Fruit fly (Drosophila melanogaster) whole organism, embryonic: Measurements from ENCODE around the gene PAN3.

Experiments
- Asciz ChIP-seq: fragments of 200-800 bp; sonication (Bioruptor generic); optimal IDR thresholded peaks from 2 replicates; lab custom pipeline; 2017; ENCODE audit warnings: missing biosample characterization, mild to moderate bottlenecking, missing genetic modification characterization, missing genetic modification reagents
- CG10654 ChIP-seq: fragments of 200-800 bp; sonication (Bioruptor generic); optimal IDR thresholded peaks from 2 replicates; lab custom pipeline; 2016; ENCODE audit warnings: missing biosample characterization, missing genetic modification characterization
- CG10979 ChIP-seq: fragments of 200-800 bp; sonication (Bioruptor generic); optimal IDR thresholded peaks from 2 replicates; lab custom pipeline; 2018; ENCODE audit warnings: missing biosample characterization, mild to moderate bottlenecking, missing genetic modification characterization, moderate library complexity
- CG12659 ChIP-seq: fragments of 200-800 bp; sonication (Bioruptor generic); optimal IDR thresholded peaks from 3 replicates; lab custom pipeline; 2017; ENCODE audit warnings: mild to moderate bottlenecking, missing biosample characterization, missing genetic modification reagents, missing genetic modification characterization
- CG15479 ChIP-seq: fragments of 200-800 bp; sonication (Bioruptor generic); optimal IDR thresholded peaks from 3 replicates; lab custom pipeline; 2019; ENCODE audit warnings: missing biosample characterization, mild to moderate bottlenecking, missing genetic modification characterization, moderate library complexity
- CG15601 ChIP-seq: fragments of 200-800 bp; sonication (Bioruptor generic); optimal IDR thresholded peaks from 3 replicates; lab custom pipeline; 2019; ENCODE audit warnings: missing biosample characterization, mild to moderate bottlenecking, missing genetic modification characterization, moderate library complexity
- CG16863 ChIP-seq: fragments of 200-800 bp; sonication (Bioruptor generic); optimal IDR thresholded peaks from 3 replicates; lab custom pipeline; 2016; ENCODE audit warnings: missing biosample characterization, missing genetic modification characterization
- CG17359 ChIP-seq: fragments of 200-800 bp; sonication (Bioruptor generic); optimal IDR thresholded peaks from 3 replicates; lab custom pipeline; 2018; ENCODE audit warnings: missing biosample characterization, mild to moderate bottlenecking, missing genetic modification characterization, moderate library complexity
- CG17568 ChIP-seq: fragments of 200-800 bp; sonication (Bioruptor generic); optimal IDR thresholded peaks from 2 replicates; lab custom pipeline; 2018; ENCODE audit warnings: missing biosample characterization, mild to moderate bottlenecking, missing genetic modification characterization, moderate library complexity
- CG17802 ChIP-seq: fragments of 200-800 bp; sonication (Bioruptor generic); optimal IDR thresholded peaks from 2 replicates; lab custom pipeline; 2018; ENCODE audit warnings: missing biosample characterization, mild to moderate bottlenecking, missing genetic modification characterization, moderate library complexity
- CG18476 ChIP-seq: fragments of 200-800 bp; sonication (Bioruptor generic); optimal IDR thresholded peaks from 2 replicates; lab custom pipeline; 2016; ENCODE audit warnings: missing biosample characterization, mild to moderate bottlenecking, missing genetic modification characterization
- CG30403 ChIP-seq: fragments of 200-800 bp; sonication (Bioruptor generic); optimal IDR thresholded peaks from 3 replicates; lab custom pipeline; 2016; ENCODE audit warnings: missing biosample characterization, missing genetic modification characterization
- CG3065 ChIP-seq: fragments of 200-800 bp; sonication (Bioruptor generic); optimal IDR thresholded peaks from 2 replicates; lab custom pipeline; 2016; ENCODE audit warnings: missing biosample characterization, missing genetic modification characterization
- CG3281 ChIP-seq: fragments of 200-800 bp; sonication (Bioruptor generic); optimal IDR thresholded peaks from 3 replicates; lab custom pipeline; 2017; ENCODE audit warnings: missing biosample characterization, mild to moderate bottlenecking, missing genetic modification characterization
- CG4328 ChIP-seq: fragments of 200-800 bp; sonication (Bioruptor generic); optimal IDR thresholded peaks from 3 replicates; lab custom pipeline; 2017; ENCODE audit warnings: missing biosample characterization, missing genetic modification reagents, missing genetic modification characterization
- CG4360 ChIP-seq: fragments of 200-800 bp; sonication (Bioruptor generic); IDR thresholded peaks from 2 replicates; pipeline ENCODE4 v1.3.6; 2022; ENCODE audit warnings: missing biosample characterization, missing genetic modification characterization
- CG4424 ChIP-seq: fragments of 200-800 bp; sonication (Bioruptor generic); optimal IDR thresholded peaks from 3 replicates; lab custom pipeline; 2016; ENCODE audit warnings: missing biosample characterization, missing genetic modification characterization
- CG6791 ChIP-seq: fragments of 200-800 bp; sonication (Bioruptor generic); IDR thresholded peaks from 3 replicates; pipeline ENCODE4 v1.3.6; 2022; ENCODE audit warnings: missing biosample characterization, missing genetic modification characterization; ENCODE audit not compliant: partially characterized antibody
- CG7839 ChIP-seq: fragments of 200-800 bp; sonication (Bioruptor generic); optimal IDR thresholded peaks from 3 replicates; lab custom pipeline; 2018; ENCODE audit warnings: missing biosample characterization, mild to moderate bottlenecking, missing genetic modification characterization, moderate library complexity
- CG8359 ChIP-seq: fragments of 200-800 bp; sonication (Bioruptor generic); optimal IDR thresholded peaks from 2 replicates; lab custom pipeline; 2017; ENCODE audit warnings: missing biosample characterization, mild to moderate bottlenecking, missing genetic modification characterization, borderline replicate concordance
- CG8388 ChIP-seq: fragments of 200-800 bp; sonication (Bioruptor generic); optimal IDR thresholded peaks from 2 replicates; lab custom pipeline; 2019; ENCODE audit warnings: missing biosample characterization, mild to moderate bottlenecking, missing genetic modification characterization, moderate library complexity
- CG9437 ChIP-seq: fragments of 200-800 bp; sonication (Bioruptor generic); optimal IDR thresholded peaks from 2 replicates; lab custom pipeline; 2018; ENCODE audit warnings: missing biosample characterization, mild to moderate bottlenecking, missing genetic modification characterization
- Eip74EF ChIP-seq, 2 experiments: fragments of 200-800 bp in 1 of 2; fragments of >200 bp in 1 of 2; sonication (Bioruptor generic) in 1 of 2; optimal IDR thresholded peaks; 2 replicates each; lab custom pipeline; 2017 to 2019; ENCODE audit warnings: missing biosample characterization in 2 of 2, missing genetic modification characterization in 2 of 2, mild to moderate bottlenecking in 1 of 2, moderate library complexity in 1 of 2
- Fer1 ChIP-seq: fragments of 200-800 bp; sonication (Bioruptor generic); optimal IDR thresholded peaks from 2 replicates; lab custom pipeline; 2017; ENCODE audit warnings: missing biosample characterization, mild to moderate bottlenecking, missing genetic modification characterization
- H2.0 ChIP-seq: fragments of 200-800 bp; sonication (Bioruptor generic); IDR thresholded peaks from 2 replicates; pipeline ENCODE4 v1.3.6; 2022; ENCODE audit warnings: missing biosample characterization, missing genetic modification characterization
- Hr3 ChIP-seq: fragments of 200-800 bp; sonication (Bioruptor generic); optimal IDR thresholded peaks from 3 replicates; lab custom pipeline; 2016; ENCODE audit warnings: missing biosample characterization, missing genetic modification characterization
- Nf-YC ChIP-seq: fragments of 200-800 bp; optimal IDR thresholded peaks from 3 replicates; lab custom pipeline; 2019; ENCODE audit warnings: missing biosample characterization, mild to moderate bottlenecking, missing genetic modification characterization, moderate library complexity
- Sox100B ChIP-seq: fragments of 200-800 bp; sonication (Bioruptor generic); optimal IDR thresholded peaks from 3 replicates; lab custom pipeline; 2018; ENCODE audit warnings: missing biosample characterization, mild to moderate bottlenecking, missing genetic modification characterization
- Sox102F ChIP-seq: fragments of 200-800 bp; sonication (Bioruptor generic); optimal IDR thresholded peaks from 2 replicates; lab custom pipeline; 2018; ENCODE audit warnings: missing biosample characterization, mild to moderate bottlenecking, missing genetic modification characterization, moderate library complexity
- Xrp1 ChIP-seq: fragments of 200-800 bp; sonication (Bioruptor generic); IDR thresholded peaks from 2 replicates; pipeline ENCODE4 v1.3.6; 2022; ENCODE audit warnings: missing biosample characterization, missing genetic modification characterization
- bsh ChIP-seq, 2 experiments: fragments of 200-800 bp; sonication (Bioruptor generic); optimal IDR thresholded peaks; 2 replicates each; lab custom pipeline; 2017 to 2018; ENCODE audit warnings: mild to moderate bottlenecking in 2 of 2, missing biosample characterization in 2 of 2, missing genetic modification characterization in 2 of 2, moderate library complexity in 1 of 2
- crp ChIP-seq, 2 experiments: fragments of 200-800 bp; sonication (Bioruptor generic); optimal IDR thresholded peaks; 2 replicates in 1 of 2; 3 replicates in 1 of 2; lab custom pipeline; 2017; ENCODE audit warnings: missing biosample characterization in 2 of 2, missing genetic modification characterization in 2 of 2, mild to moderate bottlenecking in 1 of 2, moderate library complexity in 1 of 2
- gce ChIP-seq: fragments of 200-800 bp; sonication (Bioruptor generic); IDR thresholded peaks from 3 replicates; pipeline ENCODE4 v1.3.6; 2022; ENCODE audit warnings: missing biosample characterization, missing genetic modification characterization
- gem ChIP-seq: fragments of 200-800 bp; sonication (Bioruptor generic); optimal IDR thresholded peaks from 2 replicates; lab custom pipeline; 2019; ENCODE audit warnings: missing biosample characterization, mild to moderate bottlenecking, missing genetic modification characterization, moderate library complexity
- hb ChIP-seq: fragments of 200-800 bp; sonication (Bioruptor generic); IDR thresholded peaks from 3 replicates; pipeline ENCODE4 v1.3.6; 2022; ENCODE audit warnings: missing biosample characterization, missing genetic modification characterization; ENCODE audit not compliant: partially characterized antibody
- jumu ChIP-seq: fragments of 200-800 bp; sonication (Bioruptor generic); optimal IDR thresholded peaks from 3 replicates; lab custom pipeline; 2016; ENCODE audit warnings: missing biosample characterization, missing genetic modification characterization
- nau ChIP-seq: fragments of 200-800 bp; sonication (Bioruptor generic); optimal IDR thresholded peaks from 3 replicates; lab custom pipeline; 2017; ENCODE audit warnings: missing biosample characterization, mild to moderate bottlenecking, missing genetic modification characterization, missing genetic modification reagents
- onecut ChIP-seq: fragments of 200-800 bp; sonication (Bioruptor generic); IDR thresholded peaks from 2 replicates; pipeline ENCODE4 v1.3.6; 2022; ENCODE audit warnings: missing biosample characterization, missing genetic modification characterization
- phol ChIP-seq: fragments of 200-800 bp; sonication (Bioruptor generic); optimal IDR thresholded peaks from 3 replicates; lab custom pipeline; 2018; ENCODE audit warnings: missing biosample characterization, mild to moderate bottlenecking, missing genetic modification characterization, moderate library complexity
- pnt ChIP-seq: fragments of 200-800 bp; sonication (Bioruptor generic); optimal IDR thresholded peaks from 3 replicates; lab custom pipeline; 2016; ENCODE audit warnings: missing biosample characterization, missing genetic modification characterization
- seq ChIP-seq: fragments of 200-800 bp; sonication (Bioruptor generic); IDR thresholded peaks from 2 replicates; pipeline ENCODE4 v1.3.6; 2022; ENCODE audit warnings: missing biosample characterization, missing genetic modification characterization
- trem ChIP-seq: fragments of 200-800 bp; optimal IDR thresholded peaks from 3 replicates; lab custom pipeline; 2019; ENCODE audit warnings: missing biosample characterization, mild to moderate bottlenecking, missing genetic modification characterization, moderate library complexity
- ttk ChIP-seq: fragments of 200-800 bp; sonication (Bioruptor generic); IDR thresholded peaks from 2 replicates; pipeline ENCODE4 v2.1.2; 2022; ENCODE audit warnings: missing biosample characterization, missing genetic modification characterization
- vfl ChIP-seq: fragments of 200-800 bp; sonication (Bioruptor generic); optimal IDR thresholded peaks from 2 replicates; lab custom pipeline; 2016; ENCODE audit warnings: missing biosample characterization, missing genetic modification characterization
- zen2 ChIP-seq: fragments of 200-800 bp; sonication (Bioruptor generic); IDR thresholded peaks from 3 replicates; pipeline ENCODE4 v1.3.6; 2022; ENCODE audit warnings: missing biosample characterization, missing genetic modification characterization; ENCODE audit not compliant: partially characterized antibody

The PAN3 gene

DNA sequence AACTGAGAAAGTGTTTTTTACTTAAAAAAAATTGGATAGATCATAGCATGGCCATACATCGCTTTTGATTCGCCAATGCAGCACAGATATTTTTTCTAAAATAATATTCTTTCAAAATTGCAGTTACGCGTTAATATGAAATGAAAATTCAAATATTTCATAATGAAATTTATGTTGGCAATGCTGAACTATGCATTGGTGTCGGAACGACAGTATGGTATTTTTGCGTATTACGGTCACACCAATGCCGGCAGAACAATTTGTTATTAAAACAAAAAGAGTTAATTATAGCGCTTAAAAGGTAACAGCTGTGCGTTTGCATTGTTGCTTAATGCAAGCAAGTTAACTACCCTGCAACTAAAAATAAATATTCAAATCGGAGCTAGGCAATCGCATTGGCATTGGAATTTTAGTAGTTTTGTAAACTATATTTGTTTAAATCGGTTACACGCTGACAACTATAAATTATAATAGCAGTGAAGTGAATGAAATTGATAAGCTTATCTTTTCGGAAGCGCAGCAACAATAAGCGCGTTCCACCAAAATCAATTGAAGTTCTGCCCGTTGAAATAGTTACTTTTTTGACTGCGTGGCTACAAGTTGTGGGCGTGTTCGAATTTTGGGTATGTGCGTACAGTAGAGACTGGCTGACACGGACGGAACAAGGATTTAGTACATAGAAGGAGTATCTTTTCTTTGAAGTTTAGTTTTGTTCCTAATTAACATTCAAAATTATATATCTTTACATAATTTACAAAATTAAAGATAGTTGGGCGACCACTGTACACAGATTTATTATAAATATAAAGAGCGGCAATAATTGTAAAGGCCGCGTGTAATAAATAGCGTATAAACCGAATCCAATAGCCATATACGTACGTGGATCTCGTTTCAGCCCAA, 28.5 kb upstream of the PAN3 start, which contains the start of gene Prx4 (continued):
- TF ChIP-seq CG17568 = peak; percentile 35
- peak; percentile 42 for TF ChIP-seq pnt (GFP tag; lab: Kevin White, UChicago)
- TF ChIP-seq crp (GFP tag; optimal IDR thresholded peaks at IDR 0.05; lab: Kevin White, UChicago) = no peak
- peak; percentile 63 for TF ChIP-seq CG12659 (GFP tag; lab: Kevin White, UChicago)
- TF ChIP-seq zen2 = no peak
- no peak for TF ChIP-seq CG3065 (GFP tag; lab: Kevin White, UChicago)
- TF ChIP-seq CG18476 (GFP tag; lab: Kevin White, UChicago) = peak; percentile 65
- TF ChIP-seq CG15479 (GFP tag; lab: Kevin White, UChicago) = no peak
- TF ChIP-seq, all 482 proteins: peak for 291

- TF ChIP-seq crp (GFP tag; optimal IDR thresholded peaks at IDR 0.05; lab: Kevin White, UChicago) = no peak
- peak; percentile 20 for TF ChIP-seq phol (tag; lab: Kevin White, UChicago)
- TF ChIP-seq CG4424 (GFP tag; lab: Kevin White, UChicago) = peak; percentile 13
- no peak for TF ChIP-seq vfl (GFP tag; lab: Kevin White, UChicago)
- peak; percentile 42 for TF ChIP-seq CG10979 (tag; lab: Kevin White, UChicago)
- TF ChIP-seq Sox100B (GFP tag; lab: Kevin White, UChicago) = peak; percentile 49
- TF ChIP-seq CG4360 (GFP tag; lab: Robert Waterston, UW) = no peak
- TF ChIP-seq CG30403 (GFP tag; lab: Kevin White, UChicago) = peak; percentile 27
- no peak for TF ChIP-seq hb
- peak; percentile 11 for TF ChIP-seq CG15601
- peak; percentile 13 for TF ChIP-seq Nf-YC (tag; lab: Kevin White, UChicago)
- peak; percentile 28 for TF ChIP-seq CG8388 (GFP tag; lab: Kevin White, UChicago)
- peak; percentile 31; the same call in 1 of the 2 replicates for TF ChIP-seq Xrp1 (GFP tag; lab: Robert Waterston, UW)
- 0 out of 2 replicates have a peak, but pooled peaks have one; percentile 15 for TF ChIP-seq ttk (GFP tag; lab: Robert Waterston, UW)
- TF ChIP-seq Fer1 (GFP tag; lab: Kevin White, UChicago) = peak; percentile 34
- TF ChIP-seq CG4328 = no peak
- peak; percentile 61 for TF ChIP-seq Sox102F (GFP tag; lab: Kevin White, UChicago)
- TF ChIP-seq gem (tag; lab: Kevin White, UChicago) = peak; percentile 67
- no peak for TF ChIP-seq gce (GFP tag; lab: Robert Waterston, UW)
- TF ChIP-seq CG10654 (GFP tag; lab: Kevin White, UChicago) = no peak
- TF ChIP-seq Hr3 (GFP tag; lab: Kevin White, UChicago) = peak; percentile 35
- TF ChIP-seq CG9437 (GFP tag; lab: Kevin White, UChicago) = peak; percentile 22
- TF ChIP-seq CG8359 (GFP tag; lab: Kevin White, UChicago) = peak; percentile 16
- peak; percentile 38 for TF ChIP-seq trem (tag; lab: Kevin White, UChicago)
- peak; percentile 57 for TF ChIP-seq CG17359 (tag; lab: Kevin White, UChicago)
- peak; percentile 22; the same call in 1 of the 2 replicates for TF ChIP-seq seq (GFP tag; lab: Robert Waterston, UW)
- no peak for TF ChIP-seq CG16863 (GFP tag; lab: Kevin White, UChicago)
- no peak for TF ChIP-seq CG17802
- TF ChIP-seq onecut (GFP tag; lab: Robert Waterston, UW) = no peak
- TF ChIP-seq Asciz (GFP tag; lab: Kevin White, UChicago) = peak; percentile 50
- TF ChIP-seq jumu (GFP tag; lab: Kevin White, UChicago) = no peak
- peak in 1 of 2 experiments; percentile 47 for TF ChIP-seq Eip74EF (GFP tag; optimal IDR thresholded peaks at IDR 0.05; lab: Kevin White, UChicago)
- TF ChIP-seq nau (GFP tag; lab: Kevin White, UChicago) = peak; percentile 12
- peak; percentile 47 to 81 for TF ChIP-seq bsh (GFP tag; optimal IDR thresholded peaks at IDR 0.05; lab: Kevin White, UChicago)
- TF ChIP-seq CG6791 (GFP tag; lab: Robert Waterston, UW) = no peak
- no peak for TF ChIP-seq H2.0 (GFP tag; lab: Robert Waterston, UW)
- peak; percentile 37 for TF ChIP-seq CG7839 (tag; lab: Kevin White, UChicago)
- TF ChIP-seq CG3281 (GFP tag; lab: Kevin White, UChicago) = peak; percentile 57
Measured at dm6 chr3L:3045256-3045743, 25.6 kb upstream of the PAN3 start.
